Worm (Caenorhabditis elegans) whole organism, young adult: ENCODE results near the gene Y76A2B.4.
A peak's percentile ranks its signal among the peaks of the same experiment; 100 is the strongest.

ENCODE experiments used
- B0336.3 ChIP-seq: fragments of 200-800 bp; sonication (Bioruptor generic); IDR thresholded peaks from 2 replicates; pipeline ENCODE4 v1.3.6; 2022; ENCODE audit warnings: missing genetic modification characterization, missing compliant biosample characterization
- D2030.7 ChIP-seq: fragments of 200-800 bp; sonication (Bioruptor generic); IDR thresholded peaks from 2 replicates; pipeline ENCODE4 v1.3.6; 2022; ENCODE audit warnings: missing genetic modification reagents, missing genetic modification characterization, missing compliant biosample characterization
- F39B2.1 ChIP-seq: fragments of 200-800 bp; sonication (Bioruptor generic); IDR thresholded peaks from 2 replicates; pipeline ENCODE4 v1.3.6; 2022; ENCODE audit warnings: missing genetic modification reagents, missing genetic modification characterization, missing compliant biosample characterization
- F49E8.2 ChIP-seq: sonication (generic microtip); optimal IDR thresholded peaks from 3 replicates; lab custom pipeline; 2017; ENCODE audit warnings: missing genetic modification characterization, mild to moderate bottlenecking, missing compliant biosample characterization, antibody characterized with exemption, moderate library complexity; ENCODE audit not compliant: insufficient read depth
- F55B11.4 ChIP-seq: sonication (generic microtip); optimal IDR thresholded peaks from 2 replicates; lab custom pipeline; 2016; ENCODE audit warnings: missing compliant biosample characterization, missing genetic modification characterization, borderline replicate concordance; ENCODE audit not compliant: insufficient read depth
- Y53G8AR.9 ChIP-seq: fragments of 200-800 bp; sonication (Bioruptor generic); conservative IDR thresholded peaks from 2 replicates; pipeline ENCODE4 v1.3.6; 2022; ENCODE audit warnings: missing genetic modification reagents, missing genetic modification characterization, missing compliant biosample characterization
- Y56A3A.18 ChIP-seq: fragments of 200-800 bp; sonication (Bioruptor generic); IDR thresholded peaks from 2 replicates; pipeline ENCODE4 v1.3.6; 2022; ENCODE audit warnings: missing genetic modification reagents, missing genetic modification characterization, missing compliant biosample characterization
- Y67H2A.10 ChIP-seq: fragments of 200-800 bp; sonication (Bioruptor generic); conservative IDR thresholded peaks from 2 replicates; pipeline ENCODE4 v1.3.6; 2022; ENCODE audit warnings: missing genetic modification reagents, missing genetic modification characterization, missing compliant biosample characterization
- ZK185.1 ChIP-seq: sonication (generic microtip); optimal IDR thresholded peaks from 2 replicates; lab custom pipeline; 2016; ENCODE audit warnings: mild to moderate bottlenecking, missing genetic modification characterization, missing compliant biosample characterization; ENCODE audit not compliant: poor library complexity, severe bottlenecking
- ama-1 ChIP-seq, 3 experiments: fragments of 150-350 bp in 1 of 3; sonication (generic microtip) in 2 of 3; optimal IDR thresholded peaks; 2 replicates each; lab custom pipeline; 2014 to 2018; ENCODE audit warnings: missing biosample characterization in 2 of 3, missing genetic modification characterization in 2 of 3, missing genetic modification reagents in 2 of 3
- atf-7 ChIP-seq: sonication (generic microtip); optimal IDR thresholded peaks from 2 replicates; lab custom pipeline; 2017; ENCODE audit warnings: mild to moderate bottlenecking, missing genetic modification characterization, missing compliant biosample characterization
- attf-5 ChIP-seq: fragments of 200-800 bp; sonication (Bioruptor generic); optimal IDR thresholded peaks from 2 replicates; lab custom pipeline; 2018; ENCODE audit warnings: mild to moderate bottlenecking, missing genetic modification characterization, missing compliant biosample characterization
- bed-1 ChIP-seq: fragments of 200-800 bp; sonication (Bioruptor generic); IDR thresholded peaks from 2 replicates; pipeline ENCODE4 v1.3.6; 2022; ENCODE audit warnings: missing genetic modification reagents, missing genetic modification characterization, missing compliant biosample characterization
- cebp-1 ChIP-seq, 2 experiments: fragments of 200-800 bp in 1 of 2; sonication (Bioruptor generic) in 1 of 2; sonication (generic microtip) in 1 of 2; IDR thresholded peaks in 1 of 2; optimal IDR thresholded peaks in 1 of 2; 2 replicates each; pipeline versions ENCODE4 v1.3.6 to Lab custom; 2017 to 2022; ENCODE audit warnings: missing compliant biosample characterization in 2 of 2, missing genetic modification characterization in 2 of 2, mild to moderate bottlenecking in 1 of 2, missing genetic modification reagents in 1 of 2, moderate library complexity in 1 of 2
- cebp-2 ChIP-seq: fragments of 200-800 bp; sonication (Bioruptor generic); IDR thresholded peaks from 2 replicates; pipeline ENCODE4 v1.3.6; 2022; ENCODE audit warnings: missing genetic modification characterization, missing compliant biosample characterization
- ceh-27 ChIP-seq: fragments of 200-800 bp; sonication (Bioruptor generic); optimal IDR thresholded peaks from 2 replicates; lab custom pipeline; 2018; ENCODE audit warnings: mild to moderate bottlenecking, missing genetic modification characterization, moderate library complexity, missing compliant biosample characterization
- ceh-79 ChIP-seq: sonication (generic microtip); optimal IDR thresholded peaks from 2 replicates; lab custom pipeline; 2017; ENCODE audit warnings: mild to moderate bottlenecking, missing genetic modification characterization, missing compliant biosample characterization
- dox-1 ChIP-seq: fragments of 200-800 bp; sonication (Bioruptor generic); IDR thresholded peaks from 2 replicates; pipeline ENCODE4 v1.3.6; 2022; ENCODE audit warnings: missing genetic modification reagents, missing genetic modification characterization, missing compliant biosample characterization
- egl-18 ChIP-seq: fragments of 200-800 bp; sonication (Bioruptor generic); IDR thresholded peaks from 2 replicates; pipeline ENCODE4 v1.3.6; 2022; ENCODE audit warnings: missing genetic modification reagents, missing genetic modification characterization, missing compliant biosample characterization
- ekl-4 ChIP-seq: fragments of 200-800 bp; sonication (Bioruptor generic); IDR thresholded peaks from 2 replicates; pipeline ENCODE4 v1.3.6; 2022; ENCODE audit warnings: missing genetic modification reagents, missing genetic modification characterization, missing compliant biosample characterization
- him-1 ChIP-seq: sonication (generic microtip); optimal IDR thresholded peaks from 2 replicates; lab custom pipeline; 2016; ENCODE audit warnings: missing genotype, missing genetic modification reagents, missing genetic modification characterization, missing compliant biosample characterization
- let-607 ChIP-seq, 2 experiments: fragments of 200-800 bp in 1 of 2; sonication (Bioruptor generic) in 1 of 2; sonication (generic microtip) in 1 of 2; optimal IDR thresholded peaks; 2 replicates each; lab custom pipeline; 2016 to 2018; ENCODE audit warnings: mild to moderate bottlenecking in 2 of 2, missing compliant biosample characterization in 2 of 2, missing genetic modification characterization in 2 of 2, moderate library complexity in 2 of 2, missing genotype in 1 of 2
- lsl-1 ChIP-seq: fragments of 200-800 bp; sonication (Bioruptor generic); optimal IDR thresholded peaks from 2 replicates; lab custom pipeline; 2018; ENCODE audit warnings: mild to moderate bottlenecking, missing genetic modification characterization, moderate library complexity, missing compliant biosample characterization
- madf-6 ChIP-seq: fragments of 200-800 bp; sonication (Bioruptor generic); IDR thresholded peaks from 2 replicates; pipeline ENCODE4 v1.3.6; 2022; ENCODE audit warnings: missing genetic modification reagents, missing genetic modification characterization, missing compliant biosample characterization
- mes-4 ChIP-seq: sonication (generic microtip); optimal IDR thresholded peaks from 2 replicates; lab custom pipeline; 2016; ENCODE audit warnings: missing genotype, missing genetic modification characterization, missing compliant biosample characterization
- nfyb-1 ChIP-seq: fragments of 200-800 bp; sonication (Bioruptor generic); IDR thresholded peaks from 2 replicates; pipeline ENCODE4 v1.3.6; 2022; ENCODE audit warnings: missing genetic modification reagents, missing genetic modification characterization, missing compliant biosample characterization
- nhr-80 ChIP-seq: sonication (generic microtip); optimal IDR thresholded peaks from 2 replicates; lab custom pipeline; 2016; ENCODE audit warnings: missing genetic modification characterization, missing compliant biosample characterization
- pbrm-1 ChIP-seq: fragments of 200-800 bp; sonication (Bioruptor generic); IDR thresholded peaks from 2 replicates; pipeline ENCODE4 v1.3.6; 2022; ENCODE audit warnings: missing genetic modification reagents, missing genetic modification characterization, missing compliant biosample characterization
- pha-4 ChIP-seq: fragments of 150-350 bp; sonication (generic microtip); optimal IDR thresholded peaks from 2 replicates; lab custom pipeline; 2014; ENCODE audit warnings: missing biosample characterization, missing genetic modification reagents, missing genetic modification characterization
- rcor-1 ChIP-seq: fragments of 200-800 bp; sonication (Bioruptor generic); IDR thresholded peaks from 2 replicates; pipeline ENCODE4 v1.3.6; 2022; ENCODE audit warnings: missing genetic modification reagents, missing genetic modification characterization, missing compliant biosample characterization
- repo-1 ChIP-seq: sonication (generic microtip); optimal IDR thresholded peaks from 2 replicates; lab custom pipeline; 2017; ENCODE audit warnings: mild to moderate bottlenecking, missing genetic modification characterization, missing compliant biosample characterization
- snpc-4 ChIP-seq, 5 experiments: fragments of 150-350 bp in 1 of 5; sonication (generic microtip) in 4 of 5; optimal IDR thresholded peaks; 2 replicates each; lab custom pipeline; 2014 to 2018; ENCODE audit warnings: missing genetic modification characterization in 5 of 5, missing biosample characterization in 3 of 5, antibody characterized with exemption in 2 of 5, mild to moderate bottlenecking in 2 of 5, missing compliant biosample characterization in 2 of 5, missing genotype in 2 of 5, moderate library complexity in 2 of 5, missing genetic modification reagents in 1 of 5
- zfh-2 ChIP-seq: fragments of 200-800 bp; sonication (Bioruptor generic); conservative IDR thresholded peaks from 2 replicates; pipeline ENCODE4 v1.3.6; 2022; ENCODE audit warnings: missing genetic modification reagents, missing genetic modification characterization, missing compliant biosample characterization
- zim-3 ChIP-seq: sonication (generic microtip); optimal IDR thresholded peaks from 2 replicates; lab custom pipeline; 2017; ENCODE audit warnings: mild to moderate bottlenecking, missing genetic modification characterization, moderate library complexity, missing compliant biosample characterization
- ztf-25 ChIP-seq: fragments of 200-800 bp; sonication (Bioruptor generic); IDR thresholded peaks from 2 replicates; pipeline ENCODE4 v1.3.6; 2022; ENCODE audit warnings: missing genetic modification reagents, missing genetic modification characterization, missing compliant biosample characterization
- ztf-26 ChIP-seq: sonication (generic microtip); optimal IDR thresholded peaks from 2 replicates; lab custom pipeline; 2017; ENCODE audit warnings: missing genetic modification characterization, missing compliant biosample characterization
- ztf-28 ChIP-seq: fragments of 200-800 bp; sonication (Bioruptor generic); IDR thresholded peaks from 2 replicates; pipeline ENCODE4 v1.3.6; 2022; ENCODE audit warnings: missing genetic modification reagents, missing genetic modification characterization, missing compliant biosample characterization
- ztf-3 ChIP-seq: fragments of 200-800 bp; sonication (Bioruptor generic); optimal IDR thresholded peaks from 2 replicates; lab custom pipeline; 2018; ENCODE audit warnings: mild to moderate bottlenecking, missing genetic modification characterization, missing compliant biosample characterization

Y76A2B.4 gene

DNA sequence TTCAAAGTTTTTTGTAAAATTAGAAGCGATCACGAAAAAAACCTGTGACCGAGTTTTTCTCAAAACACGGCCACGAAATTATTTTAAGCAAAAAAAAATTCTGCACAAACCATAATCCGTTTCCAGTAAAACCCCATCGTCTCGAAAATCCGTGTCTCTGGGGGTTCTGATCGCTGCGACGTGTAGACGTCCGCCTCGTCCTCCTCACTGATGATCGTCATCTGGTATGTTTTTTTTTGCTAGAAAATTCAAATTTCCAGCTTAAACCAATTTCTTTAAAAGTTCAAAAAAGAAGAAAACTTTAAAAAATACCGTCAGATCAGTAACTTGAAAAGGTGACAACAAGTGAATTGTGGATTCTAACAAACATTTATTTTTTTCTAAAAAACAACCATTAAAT, at the start of gene Y76A2B.4:
Gene Y76A2B.4, minus strand, starts transcription at position 241 of the 400 bp plus-strand sequence.
- TF ChIP-seq repo-1 (tag; lab: Kevin White, UChicago) (peak; percentile 57), madf-6 (GFP tag; lab: Robert Waterston, UW) (no peak), him-1 (tag; lab: Kevin White, UChicago) (no peak), ZK185.1 (tag; lab: Kevin White, UChicago) (peak; percentile 10), F55B11.4 (tag; lab: Kevin White, UChicago) (no peak), ama-1 (optimal IDR thresholded peaks at IDR 0.05; lab: Kevin White, UChicago) (peak; percentile 13), ama-1 (GFP tag; optimal IDR thresholded peaks at IDR 0.05; lab: Kevin White, UChicago) (no peak), ztf-25 (GFP tag; lab: Robert Waterston, UW) (0 out of 2 replicates have a peak, but pooled peaks have one; percentile 47), zim-3 (tag; lab: Kevin White, UChicago) (peak; percentile 18), ztf-28 (GFP tag; lab: Robert Waterston, UW) (no peak), F39B2.1 (no peak), ztf-3 (GFP tag; lab: Kevin White, UChicago) (peak; percentile 41), snpc-4 (GFP tag; optimal IDR thresholded peaks at IDR 0.05; lab: Kevin White, UChicago) (no peak), snpc-4 (tag; optimal IDR thresholded peaks at IDR 0.05; lab: Kevin White, UChicago) (no peak), pha-4 (tag; lab: Kevin White, UChicago) (no peak), rcor-1 (GFP tag; lab: Robert Waterston, UW) (no peak), ceh-27 (GFP tag; lab: Kevin White, UChicago) (no peak), zfh-2 (GFP tag; lab: Robert Waterston, UW) (no peak), F49E8.2 (no peak), Y56A3A.18 (GFP tag; lab: Robert Waterston, UW) (peak; percentile 32; the same call in 1 of the 2 replicates), ekl-4 (GFP tag; lab: Robert Waterston, UW) (peak; percentile 55; the same call in 1 of the 2 replicates), atf-7 (peak; percentile 22), ztf-26 (tag; lab: Kevin White, UChicago) (peak; percentile 1), let-607 (tag; optimal IDR thresholded peaks at IDR 0.05; lab: Kevin White, UChicago) (peak in 1 of 2 experiments; percentile 23), lsl-1 (GFP tag; lab: Kevin White, UChicago) (no peak), pbrm-1 (0 out of 2 replicates have a peak, but pooled peaks have one; percentile 18), Y53G8AR.9 (GFP tag; lab: Robert Waterston, UW) (peak; percentile 79; the same call in 1 of the 2 replicates), B0336.3 (GFP tag; lab: Robert Waterston, UW) (peak; percentile 48; the same call in 1 of the 2 replicates), cebp-1 (GFP tag; IDR thresholded peaks at IDR 0.05; lab: Robert Waterston, UW) (no peak), cebp-1 (tag; optimal IDR thresholded peaks at IDR 0.05; lab: Kevin White, UChicago) (peak; percentile 8), dox-1 (0 out of 2 replicates have a peak, but pooled peaks have one; percentile 8), mes-4 (tag; lab: Kevin White, UChicago) (no peak), bed-1 (GFP tag; lab: Robert Waterston, UW) (no peak), attf-5 (no peak), Y67H2A.10 (no peak), nfyb-1 (GFP tag; lab: Robert Waterston, UW) (peak; percentile 64), nhr-80 (no peak), ceh-79 (tag; lab: Kevin White, UChicago) (no peak)
- TF ChIP-seq, all 124 proteins: peak for 17

DNA sequence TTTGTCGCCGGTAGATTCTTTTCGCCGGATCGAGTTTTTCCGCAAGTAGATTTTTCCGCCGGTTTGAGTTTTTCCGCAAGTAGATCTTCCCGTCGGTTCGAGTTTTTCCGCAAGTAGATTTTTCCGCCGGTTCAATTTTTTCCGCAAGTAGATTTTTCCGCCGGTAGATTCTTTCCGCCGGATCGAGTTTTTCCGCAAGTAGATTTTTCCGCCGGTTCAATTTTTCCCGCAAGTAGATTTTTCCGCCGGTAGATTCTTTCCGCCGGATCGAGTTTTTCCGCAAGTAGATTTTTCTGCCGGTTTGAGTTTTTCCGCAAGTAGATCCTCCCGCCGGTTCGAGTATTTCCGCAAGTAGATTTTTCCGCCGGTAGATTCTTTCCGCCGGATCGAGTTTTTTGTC, 38.6 kb upstream of the Y76A2B.4 start:
- peak; percentile 38; the same call in 1 of the 2 replicates for TF ChIP-seq ztf-28 (GFP tag; lab: Robert Waterston, UW)
- TF ChIP-seq cebp-2 (GFP tag; lab: Robert Waterston, UW), result 0 out of 2 replicates have a peak, but pooled peaks have one; percentile 39
- TF ChIP-seq D2030.7, result 0 out of 2 replicates have a peak, but pooled peaks have one; percentile 14
- peak; percentile 77; the same call in 1 of the 2 replicates for TF ChIP-seq egl-18 (GFP tag; lab: Robert Waterston, UW)
